Worm (Caenorhabditis elegans) whole organism, young adult: Measurements from ENCODE around the gene sra-27.

Source experiments
- B0336.3 ChIP-seq: fragments of 200-800 bp; sonication (Bioruptor generic); IDR thresholded peaks from 2 replicates; pipeline ENCODE4 v1.3.6; 2022; ENCODE audit warnings: missing genetic modification characterization, missing compliant biosample characterization
- C17E4.6 ChIP-seq: fragments of 200-800 bp; sonication (Bioruptor generic); IDR thresholded peaks from 2 replicates; pipeline ENCODE4 v1.3.6; 2022; ENCODE audit warnings: missing genetic modification reagents, missing genetic modification characterization, missing compliant biosample characterization
- F37B4.10 ChIP-seq: fragments of 200-800 bp; sonication (Bioruptor generic); IDR thresholded peaks from 2 replicates; pipeline ENCODE4 v1.3.6; 2022; ENCODE audit warnings: missing genetic modification characterization, missing compliant biosample characterization
- Y53G8AR.9 ChIP-seq: fragments of 200-800 bp; sonication (Bioruptor generic); conservative IDR thresholded peaks from 2 replicates; pipeline ENCODE4 v1.3.6; 2022; ENCODE audit warnings: missing genetic modification reagents, missing genetic modification characterization, missing compliant biosample characterization
- Y56A3A.18 ChIP-seq: fragments of 200-800 bp; sonication (Bioruptor generic); IDR thresholded peaks from 2 replicates; pipeline ENCODE4 v1.3.6; 2022; ENCODE audit warnings: missing genetic modification reagents, missing genetic modification characterization, missing compliant biosample characterization
- Y67H2A.10 ChIP-seq: fragments of 200-800 bp; sonication (Bioruptor generic); conservative IDR thresholded peaks from 2 replicates; pipeline ENCODE4 v1.3.6; 2022; ENCODE audit warnings: missing genetic modification reagents, missing genetic modification characterization, missing compliant biosample characterization
- Y95B8A.8 ChIP-seq: fragments of 200-800 bp; sonication (Bioruptor generic); IDR thresholded peaks from 2 replicates; pipeline ENCODE4 v1.3.6; 2022; ENCODE audit warnings: missing genetic modification reagents, missing genetic modification characterization, missing compliant biosample characterization
- ZK185.1 ChIP-seq: sonication (generic microtip); optimal IDR thresholded peaks from 2 replicates; lab custom pipeline; 2016; ENCODE audit warnings: mild to moderate bottlenecking, missing genetic modification characterization, missing compliant biosample characterization; ENCODE audit not compliant: poor library complexity, severe bottlenecking
- ama-1 ChIP-seq, 3 experiments: fragments of 150-350 bp in 1 of 3; sonication (generic microtip) in 2 of 3; optimal IDR thresholded peaks; 2 replicates each; lab custom pipeline; 2014 to 2018; ENCODE audit warnings: missing biosample characterization in 2 of 3, missing genetic modification characterization in 2 of 3, missing genetic modification reagents in 2 of 3
- aptf-2 ChIP-seq: fragments of 200-800 bp; sonication (Bioruptor generic); conservative IDR thresholded peaks from 2 replicates; pipeline ENCODE4 v1.3.6; 2022; ENCODE audit warnings: missing genetic modification reagents, missing genetic modification characterization, missing compliant biosample characterization
- athp-1 ChIP-seq: sonication (generic microtip); optimal IDR thresholded peaks from 2 replicates; lab custom pipeline; 2017; ENCODE audit warnings: mild to moderate bottlenecking, missing genetic modification characterization, missing compliant biosample characterization
- attf-5 ChIP-seq: fragments of 200-800 bp; sonication (Bioruptor generic); optimal IDR thresholded peaks from 2 replicates; lab custom pipeline; 2018; ENCODE audit warnings: mild to moderate bottlenecking, missing genetic modification characterization, missing compliant biosample characterization
- ccch-3 ChIP-seq: fragments of 200-800 bp; sonication (Bioruptor generic); optimal IDR thresholded peaks from 2 replicates; lab custom pipeline; 2018; ENCODE audit warnings: mild to moderate bottlenecking, missing genetic modification characterization, missing compliant biosample characterization
- cebp-1 ChIP-seq, 2 experiments: fragments of 200-800 bp in 1 of 2; sonication (Bioruptor generic) in 1 of 2; sonication (generic microtip) in 1 of 2; IDR thresholded peaks in 1 of 2; optimal IDR thresholded peaks in 1 of 2; 2 replicates each; pipeline versions ENCODE4 v1.3.6 to Lab custom; 2017 to 2022; ENCODE audit warnings: missing compliant biosample characterization in 2 of 2, missing genetic modification characterization in 2 of 2, mild to moderate bottlenecking in 1 of 2, missing genetic modification reagents in 1 of 2, moderate library complexity in 1 of 2
- cebp-2 ChIP-seq: fragments of 200-800 bp; sonication (Bioruptor generic); IDR thresholded peaks from 2 replicates; pipeline ENCODE4 v1.3.6; 2022; ENCODE audit warnings: missing genetic modification characterization, missing compliant biosample characterization
- ceh-27 ChIP-seq: fragments of 200-800 bp; sonication (Bioruptor generic); optimal IDR thresholded peaks from 2 replicates; lab custom pipeline; 2018; ENCODE audit warnings: mild to moderate bottlenecking, missing genetic modification characterization, moderate library complexity, missing compliant biosample characterization
- ceh-79 ChIP-seq: sonication (generic microtip); optimal IDR thresholded peaks from 2 replicates; lab custom pipeline; 2017; ENCODE audit warnings: mild to moderate bottlenecking, missing genetic modification characterization, missing compliant biosample characterization
- dox-1 ChIP-seq: fragments of 200-800 bp; sonication (Bioruptor generic); IDR thresholded peaks from 2 replicates; pipeline ENCODE4 v1.3.6; 2022; ENCODE audit warnings: missing genetic modification reagents, missing genetic modification characterization, missing compliant biosample characterization
- dpl-1 ChIP-seq: fragments of 150-350 bp; optimal IDR thresholded peaks from 2 replicates; lab custom pipeline; 2014; ENCODE audit warnings: missing biosample characterization, missing genetic modification reagents, missing genetic modification characterization
- ekl-4 ChIP-seq: fragments of 200-800 bp; sonication (Bioruptor generic); IDR thresholded peaks from 2 replicates; pipeline ENCODE4 v1.3.6; 2022; ENCODE audit warnings: missing genetic modification reagents, missing genetic modification characterization, missing compliant biosample characterization
- fkh-3 ChIP-seq: sonication (generic microtip); optimal IDR thresholded peaks from 2 replicates; lab custom pipeline; 2016; ENCODE audit warnings: mild to moderate bottlenecking, missing genetic modification characterization, missing compliant biosample characterization
- hlh-26 ChIP-seq: fragments of 200-800 bp; sonication (Bioruptor generic); conservative IDR thresholded peaks from 2 replicates; pipeline ENCODE4 v1.3.6; 2022; ENCODE audit warnings: missing genetic modification reagents, missing genetic modification characterization, missing compliant biosample characterization
- hmg-1.2 ChIP-seq: fragments of 200-800 bp; sonication (Bioruptor generic); IDR thresholded peaks from 2 replicates; pipeline ENCODE4 v1.3.6; 2022; ENCODE audit warnings: missing genetic modification reagents, missing genetic modification characterization, missing compliant biosample characterization
- hmg-20 ChIP-seq: fragments of 200-800 bp; sonication (Bioruptor generic); IDR thresholded peaks from 2 replicates; pipeline ENCODE4 v1.3.6; 2022; ENCODE audit warnings: missing genetic modification reagents, missing genetic modification characterization, missing compliant biosample characterization
- hsf-1 ChIP-seq: fragments of 200-800 bp; sonication (Bioruptor generic); IDR thresholded peaks from 2 replicates; pipeline ENCODE4 v1.3.6; 2022; ENCODE audit warnings: missing genetic modification reagents, missing genetic modification characterization, missing compliant biosample characterization
- let-526 ChIP-seq: fragments of 200-800 bp; sonication (Bioruptor generic); IDR thresholded peaks from 2 replicates; pipeline ENCODE4 v1.3.6; 2022; ENCODE audit warnings: missing genetic modification reagents, missing genetic modification characterization, missing compliant biosample characterization
- let-607 ChIP-seq, 2 experiments: fragments of 200-800 bp in 1 of 2; sonication (Bioruptor generic) in 1 of 2; sonication (generic microtip) in 1 of 2; optimal IDR thresholded peaks; 2 replicates each; lab custom pipeline; 2016 to 2018; ENCODE audit warnings: mild to moderate bottlenecking in 2 of 2, missing compliant biosample characterization in 2 of 2, missing genetic modification characterization in 2 of 2, moderate library complexity in 2 of 2, missing genotype in 1 of 2
- lin-26 ChIP-seq: fragments of 200-800 bp; sonication (Bioruptor generic); IDR thresholded peaks from 2 replicates; pipeline ENCODE4 v1.3.6; 2022; ENCODE audit warnings: missing genetic modification reagents, missing genetic modification characterization, missing compliant biosample characterization
- lin-35 ChIP-seq, 3 experiments: fragments of 150-350 bp in 2 of 3; sonication (generic microtip) in 1 of 3; optimal IDR thresholded peaks; 2 replicates each; lab custom pipeline; 2014 to 2018; ENCODE audit warnings: missing biosample characterization in 3 of 3, missing genetic modification characterization in 3 of 3, missing genetic modification reagents in 3 of 3
- lin-40 ChIP-seq: sonication (generic microtip); optimal IDR thresholded peaks from 2 replicates; lab custom pipeline; 2016; ENCODE audit warnings: missing genetic modification characterization, mild to moderate bottlenecking, missing compliant biosample characterization, missing genotype, missing genetic modification reagents
- lin-54 ChIP-seq: fragments of 200-800 bp; sonication (Bioruptor generic); optimal IDR thresholded peaks from 2 replicates; lab custom pipeline; 2018; ENCODE audit warnings: mild to moderate bottlenecking, missing genetic modification characterization, missing compliant biosample characterization
- lsl-1 ChIP-seq: fragments of 200-800 bp; sonication (Bioruptor generic); optimal IDR thresholded peaks from 2 replicates; lab custom pipeline; 2018; ENCODE audit warnings: mild to moderate bottlenecking, missing genetic modification characterization, moderate library complexity, missing compliant biosample characterization
- mcd-1 ChIP-seq: fragments of 200-800 bp; sonication (Bioruptor generic); IDR thresholded peaks from 2 replicates; pipeline ENCODE4 v1.3.6; 2022; ENCODE audit warnings: missing genetic modification reagents, missing genetic modification characterization, missing compliant biosample characterization
- mes-4 ChIP-seq: sonication (generic microtip); optimal IDR thresholded peaks from 2 replicates; lab custom pipeline; 2016; ENCODE audit warnings: missing genotype, missing genetic modification characterization, missing compliant biosample characterization
- nfyb-1 ChIP-seq: fragments of 200-800 bp; sonication (Bioruptor generic); IDR thresholded peaks from 2 replicates; pipeline ENCODE4 v1.3.6; 2022; ENCODE audit warnings: missing genetic modification reagents, missing genetic modification characterization, missing compliant biosample characterization
- tbp1 ChIP-seq: fragments of 200-800 bp; sonication (Bioruptor generic); optimal IDR thresholded peaks from 2 replicates; lab custom pipeline; 2018; ENCODE audit warnings: mild to moderate bottlenecking, missing genetic modification characterization, missing compliant biosample characterization
- tlf-1 ChIP-seq: fragments of 200-800 bp; sonication (Bioruptor generic); optimal IDR thresholded peaks from 2 replicates; lab custom pipeline; 2018; ENCODE audit warnings: mild to moderate bottlenecking, missing genetic modification characterization, missing compliant biosample characterization
- unc-130 ChIP-seq: sonication (generic microtip); optimal IDR thresholded peaks from 2 replicates; lab custom pipeline; 2016; ENCODE audit warnings: missing genetic modification reagents, missing genetic modification characterization, missing compliant biosample characterization
- unc-62 ChIP-seq: fragments of 150-350 bp; optimal IDR thresholded peaks from 2 replicates; lab custom pipeline; 2014; ENCODE audit warnings: missing biosample characterization, missing genetic modification reagents, missing genetic modification characterization
- zim-3 ChIP-seq: sonication (generic microtip); optimal IDR thresholded peaks from 2 replicates; lab custom pipeline; 2017; ENCODE audit warnings: mild to moderate bottlenecking, missing genetic modification characterization, moderate library complexity, missing compliant biosample characterization
- ztf-26 ChIP-seq: sonication (generic microtip); optimal IDR thresholded peaks from 2 replicates; lab custom pipeline; 2017; ENCODE audit warnings: missing genetic modification characterization, missing compliant biosample characterization

The sra-27 gene

ce11 chrII:6560291-6560690, 8.5 kb upstream of the sra-27 start:
- TF ChIP-seq lin-54 (GFP tag; lab: Kevin White, UChicago): no peak

ce11 chrII:6561300-6561699, 7.5 kb upstream of the sra-27 start, which contains the start of gene F18C5.10:
Gene F18C5.10 (minus strand): TSS chrII:6561444.
- TF ChIP-seq ama-1 (optimal IDR thresholded peaks at IDR 0.05; lab: Kevin White, UChicago): peak; percentile 89
- TF ChIP-seq ama-1 (GFP tag; optimal IDR thresholded peaks at IDR 0.05; lab: Kevin White, UChicago): no peak
- TF ChIP-seq ekl-4 (GFP tag; lab: Robert Waterston, UW): no peak
- no peak for TF ChIP-seq mes-4 (tag; lab: Kevin White, UChicago)
- TF ChIP-seq ztf-26: no peak
- TF ChIP-seq let-526 (GFP tag; lab: Robert Waterston, UW): 0 out of 2 replicates have a peak, but pooled peaks have one; percentile 47
- TF ChIP-seq cebp-1 (GFP tag; IDR thresholded peaks at IDR 0.05; lab: Robert Waterston, UW): no peak
- TF ChIP-seq cebp-1 (tag; optimal IDR thresholded peaks at IDR 0.05; lab: Kevin White, UChicago): peak; percentile 45
- TF ChIP-seq fkh-3 (tag; lab: Kevin White, UChicago): no peak
- no peak for TF ChIP-seq B0336.3 (GFP tag; lab: Robert Waterston, UW)
- TF ChIP-seq Y67H2A.10 (GFP tag; lab: Robert Waterston, UW): no peak
- no peak for TF ChIP-seq lin-26 (GFP tag; lab: Robert Waterston, UW)
- no peak for TF ChIP-seq hmg-20 (GFP tag; lab: Robert Waterston, UW)
- TF ChIP-seq F37B4.10: no peak
- 0 out of 2 replicates have a peak, but pooled peaks have one; percentile 47 for TF ChIP-seq hsf-1 (GFP tag; lab: Robert Waterston, UW)
- no peak for TF ChIP-seq tlf-1
- no peak for TF ChIP-seq lin-35 (GFP tag; optimal IDR thresholded peaks at IDR 0.05; lab: Kevin White, UChicago)
- no peak for TF ChIP-seq ceh-79 (tag; lab: Kevin White, UChicago)
- no peak for TF ChIP-seq Y56A3A.18 (GFP tag; lab: Robert Waterston, UW)
- no peak for TF ChIP-seq Y53G8AR.9
- TF ChIP-seq cebp-2: no peak
- TF ChIP-seq unc-130 (GFP tag; lab: Kevin White, UChicago): no peak
- TF ChIP-seq C17E4.6 (GFP tag; lab: Robert Waterston, UW): no peak
- no peak for TF ChIP-seq ceh-27
- no peak for TF ChIP-seq zim-3 (tag; lab: Kevin White, UChicago)
- no peak for TF ChIP-seq Y95B8A.8
- no peak for TF ChIP-seq athp-1 (tag; lab: Kevin White, UChicago)

ce11 chrII:6562203-6562867, 6.5 kb upstream of the sra-27 start:
- TF ChIP-seq lsl-1 (GFP tag; lab: Kevin White, UChicago) (no peak), hlh-26 (GFP tag; lab: Robert Waterston, UW) (no peak), dox-1 (GFP tag; lab: Robert Waterston, UW) (0 out of 2 replicates have a peak, but pooled peaks have one; percentile 27), ccch-3 (GFP tag; lab: Kevin White, UChicago) (no peak), cebp-1 (GFP tag; IDR thresholded peaks at IDR 0.05; lab: Robert Waterston, UW) (peak; percentile 55), cebp-1 (tag; optimal IDR thresholded peaks at IDR 0.05; lab: Kevin White, UChicago) (peak; percentile 79), mes-4 (tag; lab: Kevin White, UChicago) (no peak), ama-1 (optimal IDR thresholded peaks at IDR 0.05; lab: Kevin White, UChicago) (peak; percentile 12), ama-1 (GFP tag; optimal IDR thresholded peaks at IDR 0.05; lab: Kevin White, UChicago) (no peak), ztf-26 (peak; percentile 73), hmg-1.2 (peak; percentile 67; the same call in 1 of the 2 replicates), lin-40 (peak; percentile 80)

- 0 out of 2 replicates have a peak, but pooled peaks have one; percentile 8 for TF ChIP-seq mcd-1 (GFP tag; lab: Robert Waterston, UW)
- TF ChIP-seq let-607 (tag; optimal IDR thresholded peaks at IDR 0.05; lab: Kevin White, UChicago): no peak
- TF ChIP-seq aptf-2 (GFP tag; lab: Robert Waterston, UW): no peak
- 0 out of 2 replicates have a peak, but pooled peaks have one; percentile 22 for TF ChIP-seq nfyb-1 (GFP tag; lab: Robert Waterston, UW)
- TF ChIP-seq cebp-2: no peak
- peak; percentile 10 for TF ChIP-seq ZK185.1
- no peak for TF ChIP-seq cebp-1 (GFP tag; IDR thresholded peaks at IDR 0.05; lab: Robert Waterston, UW)
- TF ChIP-seq cebp-1 (tag; optimal IDR thresholded peaks at IDR 0.05; lab: Kevin White, UChicago): peak; percentile 46
- TF ChIP-seq tbp1 (GFP tag; lab: Kevin White, UChicago): peak; percentile 11
- peak; percentile 16 for TF ChIP-seq attf-5
- TF ChIP-seq unc-62 (GFP tag; lab: Kevin White, UChicago): no peak
- TF ChIP-seq lin-35 (GFP tag; optimal IDR thresholded peaks at IDR 0.05; lab: Kevin White, UChicago): peak in 1 of 3 experiments; percentile 18
- no peak for TF ChIP-seq dpl-1 (GFP tag; lab: Kevin White, UChicago)
- no peak for TF ChIP-seq lin-26 (GFP tag; lab: Robert Waterston, UW)
These were observed 5.6 kb upstream of the sra-27 start for ce11 chrII:6563238-6563637.
